Fruit fly (Drosophila melanogaster): ENCODE data around the gene cad.
A peak's percentile ranks its signal among the peaks of the same experiment; 100 is the strongest.

Gene cad

dm6 chr2L:20807617-20808509 lies 37.3 kb downstream of the cad start (continued):
- TF ChIP-seq Blimp-1 (GFP tag; optimal IDR thresholded peaks at IDR 0.05) (peak; percentile 46), CG14014 (GFP tag; IDR thresholded peaks at IDR 0.05) (peak; percentile 52), Ssrp (tag; optimal IDR thresholded peaks at IDR 0.05) (peak; percentile 0), CG17802 (tag; optimal IDR thresholded peaks at IDR 0.05) (no peak), chif (GFP tag; optimal IDR thresholded peaks at IDR 0.05) (peak in 1 of 2 experiments; percentile 3), Xrp1 (GFP tag; IDR thresholded peaks at IDR 0.05) (peak; percentile 69), gro (GFP tag; optimal IDR thresholded peaks at IDR 0.05) (peak; percentile 24), tll (GFP tag; optimal IDR thresholded peaks at IDR 0.05) (no peak), CG7928 (GFP tag; optimal IDR thresholded peaks at IDR 0.05) (peak; percentile 23), CG18262 (tag; optimal IDR thresholded peaks at IDR 0.05) (peak; percentile 39), Hmr (GFP tag; optimal IDR thresholded peaks at IDR 0.05) (peak; percentile 72), org-1 (GFP tag; optimal IDR thresholded peaks at IDR 0.05) (peak; percentile 22), CG8281 (tag; optimal IDR thresholded peaks at IDR 0.05) (no peak), pfk (GFP tag; optimal IDR thresholded peaks at IDR 0.05) (peak; percentile 1), bab2 (GFP tag; optimal IDR thresholded peaks at IDR 0.05) (peak; percentile 2), H2.0 (GFP tag; IDR thresholded peaks at IDR 0.05) (no peak), Stat92E (GFP tag; optimal IDR thresholded peaks at IDR 0.05) (no peak), nom (GFP tag; optimal IDR thresholded peaks at IDR 0.05) (no peak), hbn (GFP tag; IDR thresholded peaks at IDR 0.05; ENCODE audit: partially characterized antibody) (no peak), CG12219 (GFP tag; optimal IDR thresholded peaks at IDR 0.05) (peak; percentile 36), tio (GFP tag; optimal IDR thresholded peaks at IDR 0.05) (no peak), BtbVII (GFP tag; optimal IDR thresholded peaks at IDR 0.05) (peak; percentile 64), CG11398 (GFP tag; optimal IDR thresholded peaks at IDR 0.05) (peak; percentile 10), Ets65A (GFP tag) (no peak), MTF-1 (GFP tag; optimal IDR thresholded peaks at IDR 0.05; ENCODE audit: borderline replicate concordance) (no peak), CG3065 (GFP tag; optimal IDR thresholded peaks at IDR 0.05) (no peak), pzg (GFP tag; optimal IDR thresholded peaks at IDR 0.05) (no peak), D (optimal IDR thresholded peaks at IDR 0.05) (no peak), D (GFP tag; optimal IDR thresholded peaks at IDR 0.05) (no peak), CG2129 (GFP tag; IDR thresholded peaks at IDR 0.05; ENCODE audit: partially characterized antibody) (no peak), CG32532 (GFP tag; IDR thresholded peaks at IDR 0.05) (peak; percentile 17), ERR (GFP tag; optimal IDR thresholded peaks at IDR 0.05) (no peak), Trl (optimal IDR thresholded peaks at IDR 0.05) (peak in 1 of 2 experiments; percentile 50), Trl (GFP tag; optimal IDR thresholded peaks at IDR 0.05) (peak; percentile 46), CG11093 (GFP tag; IDR thresholded peaks at IDR 0.05) (no peak), CG4730 (GFP tag; IDR thresholded peaks at IDR 0.05) (peak; percentile 37; the same call in 1 of the 2 replicates), CG14441 (GFP tag; IDR thresholded peaks at IDR 0.05) (no peak), CG7987 (GFP tag; optimal IDR thresholded peaks at IDR 0.05) (peak; percentile 75), CG1529 (GFP tag; optimal IDR thresholded peaks at IDR 0.05) (no peak), CG17385 (GFP tag; optimal IDR thresholded peaks at IDR 0.05) (peak; percentile 31), Side (GFP tag; optimal IDR thresholded peaks at IDR 0.05) (no peak), Spps (tag; optimal IDR thresholded peaks at IDR 0.05) (no peak), CG17568 (GFP tag; optimal IDR thresholded peaks at IDR 0.05) (peak; percentile 65), CG13296 (GFP tag; optimal IDR thresholded peaks at IDR 0.05) (peak; percentile 51), sna (GFP tag; IDR thresholded peaks at IDR 0.05; ENCODE audit: partially characterized antibody) (0 out of 2 replicates have a peak, but pooled peaks have one; percentile 18), Lim3 (GFP tag; IDR thresholded peaks at IDR 0.05) (no peak), CG10366 (GFP tag; IDR thresholded peaks at IDR 0.05) (peak; percentile 31; the same call in 1 of the 2 replicates), CG7357 (GFP tag; IDR thresholded peaks at IDR 0.05) (no peak), sens (GFP tag) (peak; percentile 54)

All from whole organism, embryonic.